Worm (Caenorhabditis elegans): ENCODE measurements around the gene B0001.5.

DNA sequence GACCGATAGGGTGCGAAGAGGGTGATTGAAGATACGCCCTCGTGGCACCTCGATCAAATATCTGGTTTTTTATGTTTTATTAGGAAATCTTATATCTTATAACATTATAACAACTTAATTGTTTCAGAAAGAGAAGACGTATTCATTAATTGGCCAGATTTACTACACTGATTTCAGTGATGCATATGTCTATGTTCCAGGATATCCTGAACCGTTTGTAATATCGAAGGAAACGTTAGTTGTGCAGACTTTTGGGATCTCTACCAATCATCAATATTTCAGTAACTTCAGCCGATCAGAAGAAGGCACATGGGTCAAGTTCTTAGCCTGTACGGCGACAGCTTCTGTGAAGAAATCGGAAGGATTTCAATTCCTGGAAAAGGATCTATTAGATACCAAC lies 17.3 kb upstream of the B0001.5 start:
- TF ChIP-seq nhr-28 (tag; optimal IDR thresholded peaks at IDR 0.05) (no peak), mep-1 (tag; optimal IDR thresholded peaks at IDR 0.05) (no peak), php-3 (GFP tag; IDR thresholded peaks at IDR 0.05) (no peak), unc-62 (GFP tag; optimal IDR thresholded peaks at IDR 0.05 in 1 of 2) (no peak), unc-62 (tag; optimal IDR thresholded peaks at IDR 0.05) (no peak), fos-1 (tag; optimal IDR thresholded peaks at IDR 0.05) (no peak), ztf-11 (tag; optimal IDR thresholded peaks at IDR 0.05) (no peak), snpc-4 (tag; optimal IDR thresholded peaks at IDR 0.05) (no peak)
